Worm (Caenorhabditis elegans) whole organism, early embryonic: ENCODE measurements around the gene T04A11.4.

Experiments used
- B0310.2 ChIP-seq: sonication (generic microtip); optimal IDR thresholded peaks from 2 replicates; lab custom pipeline; 2016; ENCODE audit warnings: mild to moderate bottlenecking, missing genetic modification characterization, missing compliant biosample characterization
- F13C5.2 ChIP-seq: sonication (generic microtip); optimal IDR thresholded peaks from 2 replicates; lab custom pipeline; 2017; ENCODE audit warnings: mild to moderate bottlenecking, missing genetic modification characterization, inconsistent platforms, missing compliant biosample characterization
- aly-1 ChIP-seq: sonication (generic microtip); optimal IDR thresholded peaks from 2 replicates; lab custom pipeline; 2016; ENCODE audit warnings: missing genetic modification characterization, missing compliant biosample characterization
- ama-1 ChIP-seq: fragments of 150-350 bp; optimal IDR thresholded peaks from 2 replicates; lab custom pipeline; 2014
- ceh-13 ChIP-seq: fragments of 200-800 bp; sonication (Bioruptor generic); optimal IDR thresholded peaks from 2 replicates; lab custom pipeline; 2018; ENCODE audit warnings: mild to moderate bottlenecking, missing genetic modification characterization, missing compliant biosample characterization
- ceh-36 ChIP-seq: sonication (generic microtip); optimal IDR thresholded peaks from 2 replicates; lab custom pipeline; 2016; ENCODE audit warnings: missing genetic modification characterization, inconsistent platforms, missing compliant biosample characterization
- ets-7 ChIP-seq: sonication (generic microtip); optimal IDR thresholded peaks from 2 replicates; lab custom pipeline; 2016; ENCODE audit warnings: missing genotype, missing genetic modification characterization, missing compliant biosample characterization
- flt-1 ChIP-seq: fragments of 200-800 bp; sonication (Bioruptor generic); IDR thresholded peaks from 2 replicates; pipeline ENCODE4 v1.3.6; 2022; ENCODE audit warnings: missing genetic modification characterization, missing compliant biosample characterization
- hmbx-1 ChIP-seq: sonication (generic microtip); optimal IDR thresholded peaks from 2 replicates; lab custom pipeline; 2016; ENCODE audit warnings: mild to moderate bottlenecking, missing genetic modification characterization, missing compliant biosample characterization
- hmg-4 ChIP-seq: fragments of 200-800 bp; sonication (Bioruptor generic); optimal IDR thresholded peaks from 2 replicates; lab custom pipeline; 2018; ENCODE audit warnings: mild to moderate bottlenecking, missing genetic modification characterization, missing compliant biosample characterization
- hnd-1 ChIP-seq: sonication (generic microtip); optimal IDR thresholded peaks from 2 replicates; lab custom pipeline; 2016; ENCODE audit warnings: missing genetic modification characterization, missing compliant biosample characterization
- pes-1 ChIP-seq: fragments of 200-800 bp; sonication (Bioruptor generic); IDR thresholded peaks from 2 replicates; pipeline ENCODE4 v1.3.6; 2022; ENCODE audit warnings: missing genetic modification reagents, missing genetic modification characterization, missing compliant biosample characterization
- scrt-1 ChIP-seq: fragments of 200-800 bp; sonication (Bioruptor generic); IDR thresholded peaks from 2 replicates; pipeline ENCODE4 v1.3.6; 2022; ENCODE audit warnings: missing genetic modification characterization, missing compliant biosample characterization
- sea-1 ChIP-seq: fragments of 200-800 bp; sonication (Bioruptor generic); conservative IDR thresholded peaks from 2 replicates; pipeline ENCODE4 v1.3.6; 2022; ENCODE audit warnings: missing genetic modification characterization, missing compliant biosample characterization
- tbx-11 ChIP-seq: fragments of 200-800 bp; sonication (Bioruptor generic); IDR thresholded peaks from 2 replicates; pipeline ENCODE4 v1.3.6; 2022; ENCODE audit warnings: missing genetic modification characterization, missing compliant biosample characterization
- tbx-37 ChIP-seq: fragments of 200-800 bp; sonication (Bioruptor generic); conservative IDR thresholded peaks from 2 replicates; pipeline ENCODE4 v1.3.6; 2022; ENCODE audit warnings: missing genetic modification reagents, missing genetic modification characterization, missing compliant biosample characterization
- tra-4 ChIP-seq: sonication (generic microtip); optimal IDR thresholded peaks from 2 replicates; lab custom pipeline; 2017; ENCODE audit warnings: missing genetic modification characterization, missing compliant biosample characterization

Gene T04A11.4

ce11 chrIV:12467761-12468160 is 16.6 kb downstream of the T04A11.4 start:
- TF ChIP-seq ama-1 (lab: Kevin White, UChicago) = no peak
- no peak for TF ChIP-seq F13C5.2 (tag; lab: Kevin White, UChicago)
- TF ChIP-seq ets-7 = no peak
- TF ChIP-seq ceh-36 = no peak
- TF ChIP-seq tra-4 = no peak
- TF ChIP-seq flt-1 (GFP tag; lab: Robert Waterston, UW) = no peak
- TF ChIP-seq hmg-4 = no peak
- no peak for TF ChIP-seq hnd-1 (tag; lab: Kevin White, UChicago)
- no peak for TF ChIP-seq scrt-1 (GFP tag; lab: Robert Waterston, UW)
- no peak for TF ChIP-seq B0310.2 (tag; lab: Kevin White, UChicago)
- no peak for TF ChIP-seq hmbx-1 (tag; lab: Kevin White, UChicago)
- no peak for TF ChIP-seq aly-1 (tag; lab: Kevin White, UChicago)
- no peak for TF ChIP-seq ceh-13 (GFP tag; lab: Kevin White, UChicago)
- TF ChIP-seq tbx-37 (GFP tag; lab: Robert Waterston, UW) = no peak

- TF ChIP-seq scrt-1 (GFP tag; lab: Robert Waterston, UW) (no peak), pes-1 (GFP tag; lab: Robert Waterston, UW) (no peak)
Observed at ce11 chrIV:12464822-12465221, 19.6 kb downstream of the T04A11.4 start.

- no peak for TF ChIP-seq tbx-37 (GFP tag; lab: Robert Waterston, UW)
- TF ChIP-seq ama-1 (lab: Kevin White, UChicago) = no peak
- TF ChIP-seq sea-1 (GFP tag; lab: Robert Waterston, UW) = no peak
- TF ChIP-seq scrt-1 (GFP tag; lab: Robert Waterston, UW) = no peak
- TF ChIP-seq tra-4 = no peak
- no peak for TF ChIP-seq tbx-11 (GFP tag; lab: Robert Waterston, UW)
- no peak for TF ChIP-seq hmbx-1 (tag; lab: Kevin White, UChicago)
- TF ChIP-seq ceh-13 (GFP tag; lab: Kevin White, UChicago) = no peak
- TF ChIP-seq hnd-1 (tag; lab: Kevin White, UChicago) = no peak
- no peak for TF ChIP-seq aly-1 (tag; lab: Kevin White, UChicago)
Observed at ce11 chrIV:12463370-12463769, 21.0 kb downstream of the T04A11.4 start, which contains the start of gene C25G4.8. TSS of gene C25G4.8 (minus strand) at chrIV:12463470.

- TF ChIP-seq tbx-11 (GFP tag; lab: Robert Waterston, UW) = no peak
- TF ChIP-seq ceh-36 = no peak
- TF ChIP-seq tra-4 = no peak
- TF ChIP-seq ama-1 (lab: Kevin White, UChicago) = no peak
- TF ChIP-seq aly-1 (tag; lab: Kevin White, UChicago) = no peak
- TF ChIP-seq sea-1 (GFP tag; lab: Robert Waterston, UW) = no peak
- TF ChIP-seq hmbx-1 (tag; lab: Kevin White, UChicago) = no peak
- TF ChIP-seq hmg-4 = no peak
- no peak for TF ChIP-seq scrt-1 (GFP tag; lab: Robert Waterston, UW)
Observed at ce11 chrIV:12456613-12457012, 27.8 kb downstream of the T04A11.4 start, which contains the start of gene C25G4.7. TSS of gene C25G4.7 (plus strand) at chrIV:12456913.

ce11 chrIV:12454750-12455149 is 29.6 kb downstream of the T04A11.4 start, which contains the start of gene smz-1:
TSS of gene smz-1 (plus strand) at chrIV:12455050.
- TF ChIP-seq hnd-1 (tag; lab: Kevin White, UChicago) (no peak), flt-1 (GFP tag; lab: Robert Waterston, UW) (no peak), hmg-4 (no peak), tbx-11 (GFP tag; lab: Robert Waterston, UW) (no peak), ets-7 (no peak), aly-1 (tag; lab: Kevin White, UChicago) (no peak), ama-1 (lab: Kevin White, UChicago) (no peak), B0310.2 (tag; lab: Kevin White, UChicago) (no peak), tra-4 (no peak), hmbx-1 (tag; lab: Kevin White, UChicago) (no peak), ceh-13 (GFP tag; lab: Kevin White, UChicago) (no peak), pes-1 (GFP tag; lab: Robert Waterston, UW) (no peak), ceh-36 (no peak)

- TF ChIP-seq tbx-37 (GFP tag; lab: Robert Waterston, UW) (no peak), hmbx-1 (tag; lab: Kevin White, UChicago) (no peak), ceh-36 (no peak), tra-4 (no peak), ceh-13 (GFP tag; lab: Kevin White, UChicago) (no peak), tbx-11 (GFP tag; lab: Robert Waterston, UW) (no peak), pes-1 (GFP tag; lab: Robert Waterston, UW) (no peak), sea-1 (GFP tag; lab: Robert Waterston, UW) (no peak), hmg-4 (no peak)
Observed at ce11 chrIV:12454115-12454514, 30.3 kb downstream of the T04A11.4 start, which contains the start of gene spe-44. TSS of gene spe-44 (minus strand) at chrIV:12454215.

ce11 chrIV:12451225-12451831 is 33.1 kb downstream of the T04A11.4 start, which contains the start of gene dpy-26:
TSS of gene dpy-26 (minus strand) at chrIV:12451335.
- TF ChIP-seq aly-1 (tag; lab: Kevin White, UChicago) = no peak
- peak; percentile 18 for TF ChIP-seq F13C5.2 (tag; lab: Kevin White, UChicago)

- TF ChIP-seq pes-1 (GFP tag; lab: Robert Waterston, UW) (no peak), scrt-1 (GFP tag; lab: Robert Waterston, UW) (no peak), F13C5.2 (tag; lab: Kevin White, UChicago) (no peak), hmbx-1 (tag; lab: Kevin White, UChicago) (no peak), hnd-1 (tag; lab: Kevin White, UChicago) (no peak), hmg-4 (no peak), sea-1 (GFP tag; lab: Robert Waterston, UW) (no peak), tbx-11 (GFP tag; lab: Robert Waterston, UW) (no peak), aly-1 (tag; lab: Kevin White, UChicago) (no peak), flt-1 (GFP tag; lab: Robert Waterston, UW) (no peak), ceh-13 (GFP tag; lab: Kevin White, UChicago) (no peak), ama-1 (lab: Kevin White, UChicago) (no peak), ceh-36 (no peak), B0310.2 (tag; lab: Kevin White, UChicago) (no peak), ets-7 (no peak), tra-4 (no peak), tbx-37 (GFP tag; lab: Robert Waterston, UW) (no peak)
Observed at ce11 chrIV:12445463-12445934, 38.9 kb downstream of the T04A11.4 start, which contains the start of gene C25G4.3. TSS of gene C25G4.3 (minus strand) at chrIV:12445884.
